Fruit fly (Drosophila melanogaster): ENCODE results near the gene CG15533.
A peak's percentile ranks its signal among the peaks of the same experiment; 100 is the strongest.

The CG15533 gene

DNA sequence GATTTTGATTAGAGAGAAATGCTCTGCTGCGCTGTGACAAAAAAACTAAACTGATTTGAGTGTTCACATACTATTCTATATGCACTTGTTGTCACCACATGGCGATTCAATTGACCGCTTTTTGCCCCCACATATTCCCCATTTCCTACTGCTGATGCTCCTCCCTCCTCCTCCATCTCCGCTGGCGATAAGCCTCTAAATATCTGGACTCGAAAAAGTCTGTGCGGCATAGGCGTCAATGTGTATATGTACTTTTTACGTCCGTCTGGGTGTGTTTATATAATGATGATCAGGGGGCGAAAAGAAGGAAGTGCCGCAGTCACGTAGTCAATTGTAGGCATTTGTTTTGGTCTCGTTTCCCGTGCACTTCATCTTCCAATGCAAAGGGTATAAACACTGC, 37.9 kb downstream of the CG15533 start (continued):
- TF ChIP-seq Bgb (GFP tag; IDR thresholded peaks at IDR 0.05; ENCODE audit: partially characterized antibody) (no peak), CG6254 (GFP tag; optimal IDR thresholded peaks at IDR 0.05) (no peak), CG9876 (GFP tag; optimal IDR thresholded peaks at IDR 0.05) (no peak), GATAe (GFP tag; conservative IDR thresholded peaks at IDR 0.05) (no peak), CG8089 (GFP tag; optimal IDR thresholded peaks at IDR 0.05) (no peak), Xrp1 (GFP tag; IDR thresholded peaks at IDR 0.05) (no peak), tll (GFP tag; optimal IDR thresholded peaks at IDR 0.05) (peak in 1 of 2 experiments; percentile 31), twi (tag; optimal IDR thresholded peaks at IDR 0.05) (peak; percentile 30), ranshi (GFP tag; IDR thresholded peaks at IDR 0.05) (no peak), CG4328 (GFP tag; optimal IDR thresholded peaks at IDR 0.05) (no peak), chm (GFP tag; IDR thresholded peaks at IDR 0.05) (0 out of 2 replicates have a peak, but pooled peaks have one; percentile 27), cg (GFP tag; optimal IDR thresholded peaks at IDR 0.05) (peak; percentile 46), Rfx (GFP tag; IDR thresholded peaks at IDR 0.05) (no peak), NK7.1 (GFP tag; optimal IDR thresholded peaks at IDR 0.05) (no peak), h (optimal IDR thresholded peaks at IDR 0.05) (no peak), CG7928 (GFP tag; optimal IDR thresholded peaks at IDR 0.05) (no peak), CG18476 (GFP tag; optimal IDR thresholded peaks at IDR 0.05) (no peak), onecut (GFP tag; IDR thresholded peaks at IDR 0.05) (0 out of 2 replicates have a peak, but pooled peaks have one; percentile 7), HLH3B (GFP tag; IDR thresholded peaks at IDR 0.05) (no peak), CG13424 (tag; optimal IDR thresholded peaks at IDR 0.05) (no peak), zfh2 (GFP tag; optimal IDR thresholded peaks at IDR 0.05) (no peak), Pdp1 (GFP tag; optimal IDR thresholded peaks at IDR 0.05) (peak in 1 of 2 experiments; percentile 95), crol (GFP tag; IDR thresholded peaks at IDR 0.05) (peak; percentile 75), CG33557 (GFP tag; optimal IDR thresholded peaks at IDR 0.05) (no peak)

dm6 chr3R:30467062-30467461, 38.4 kb downstream of the CG15533 start:
- no peak for TF ChIP-seq hkb (optimal IDR thresholded peaks at IDR 0.05)
- TF ChIP-seq hkb (GFP tag; IDR thresholded peaks at IDR 0.05), result no peak
- no peak for TF ChIP-seq Fer1 (GFP tag; optimal IDR thresholded peaks at IDR 0.05)
- no peak for TF ChIP-seq scrt (GFP tag; optimal IDR thresholded peaks at IDR 0.05)
- no peak for TF ChIP-seq CG31388 (GFP tag; optimal IDR thresholded peaks at IDR 0.05)
- TF ChIP-seq tup (GFP tag; optimal IDR thresholded peaks at IDR 0.05), result no peak
- TF ChIP-seq org-1 (GFP tag; optimal IDR thresholded peaks at IDR 0.05), result no peak
- TF ChIP-seq croc (GFP tag; conservative IDR thresholded peaks at IDR 0.05), result no peak
- TF ChIP-seq Ptx1 (GFP tag; IDR thresholded peaks at IDR 0.05), result no peak
- no peak for TF ChIP-seq Meics (GFP tag; optimal IDR thresholded peaks at IDR 0.05)
- peak; percentile 1 for TF ChIP-seq CG14710 (tag; optimal IDR thresholded peaks at IDR 0.05)
- no peak for TF ChIP-seq CG7786 (GFP tag; optimal IDR thresholded peaks at IDR 0.05)
- no peak for TF ChIP-seq Mrtf (GFP tag; IDR thresholded peaks at IDR 0.05)
- no peak for TF ChIP-seq CG17359 (tag; optimal IDR thresholded peaks at IDR 0.05)
- no peak for TF ChIP-seq CG8359 (GFP tag; optimal IDR thresholded peaks at IDR 0.05; ENCODE audit: borderline replicate concordance)
- no peak for TF ChIP-seq sc (optimal IDR thresholded peaks at IDR 0.05)
- no peak for TF ChIP-seq sc (GFP tag; optimal IDR thresholded peaks at IDR 0.05)
- TF ChIP-seq Hey (tag; optimal IDR thresholded peaks at IDR 0.05), result no peak
- TF ChIP-seq zfh1 (GFP tag; IDR thresholded peaks at IDR 0.05), result no peak
- TF ChIP-seq chm (GFP tag; IDR thresholded peaks at IDR 0.05), result no peak
- no peak for TF ChIP-seq CG1233 (GFP tag; optimal IDR thresholded peaks at IDR 0.05)
- TF ChIP-seq Ets97D (GFP tag; optimal IDR thresholded peaks at IDR 0.05), result no peak
- no peak for TF ChIP-seq CG9817 (tag; optimal IDR thresholded peaks at IDR 0.05)
- no peak for TF ChIP-seq sim (GFP tag; IDR thresholded peaks at IDR 0.05)
- peak; percentile 72 for TF ChIP-seq Elba2 (GFP tag; optimal IDR thresholded peaks at IDR 0.05)
- no peak for TF ChIP-seq CG18764 (GFP tag; optimal IDR thresholded peaks at IDR 0.05)
- no peak for TF ChIP-seq nerfin-1 (tag; optimal IDR thresholded peaks at IDR 0.05)
- no peak for TF ChIP-seq vfl (GFP tag; optimal IDR thresholded peaks at IDR 0.05)
- no peak for TF ChIP-seq BEAF-32 (GFP tag; optimal IDR thresholded peaks at IDR 0.05)
- no peak for TF ChIP-seq Nf-YC (tag; optimal IDR thresholded peaks at IDR 0.05)

All from whole organism, embryonic.